Fruit fly (Drosophila melanogaster) Kc167 (cell line): ENCODE measurements around the gene CG33172.

Experiments used
- h ChIP-seq: fragments of >200 bp; optimal IDR thresholded peaks from 3 replicates; lab custom pipeline; 2018; ENCODE audit warnings: missing external identifiers
- psq ChIP-seq: fragments of >200 bp; optimal IDR thresholded peaks from 2 replicates; lab custom pipeline; 2017; ENCODE audit warnings: missing external identifiers
- ttk ChIP-seq: sonication (Bioruptor generic); optimal IDR thresholded peaks from 2 replicates; lab custom pipeline; 2017; ENCODE audit warnings: missing external identifiers

DNA sequence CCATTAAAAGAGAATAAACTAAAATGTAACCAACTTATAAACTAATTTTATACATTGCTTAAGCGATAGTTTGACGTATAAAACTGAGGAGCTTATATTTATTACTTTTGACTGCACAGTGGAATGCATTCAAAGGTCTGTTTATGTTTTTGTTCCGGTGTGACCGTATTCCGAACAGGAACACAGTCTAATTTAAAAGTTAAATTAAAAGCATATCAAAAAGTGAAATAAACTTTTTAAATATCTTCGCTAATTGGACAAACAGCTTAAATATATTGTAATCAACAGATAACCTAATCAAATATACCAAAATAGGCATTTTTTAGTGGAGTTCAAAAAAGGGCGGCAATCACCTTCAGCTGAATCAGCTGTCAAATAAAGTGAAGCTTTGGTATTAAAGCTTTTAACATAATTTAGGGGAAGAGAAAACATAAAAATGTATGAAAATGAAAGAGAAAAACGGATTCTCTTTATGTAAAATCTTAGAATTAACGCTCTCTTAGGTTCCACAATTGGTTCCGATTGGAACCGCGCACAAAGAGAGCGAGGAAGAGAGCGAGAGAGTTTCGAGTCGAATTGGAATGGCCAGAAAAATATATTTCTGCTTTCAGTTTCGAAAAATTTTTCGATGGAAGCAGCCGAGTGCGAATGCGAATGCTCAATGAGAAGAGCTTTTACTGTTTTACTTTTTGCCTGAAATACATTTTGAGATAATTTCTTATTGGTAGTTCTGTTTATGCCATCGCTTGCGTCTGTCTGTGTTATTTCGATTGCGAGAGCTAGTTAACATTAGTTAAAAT is 34.5 kb downstream of the CG33172 start, which contains the start of the genes PGRP-LE and sd:
- TF ChIP-seq psq (lab: Kevin White, UChicago) (no peak), ttk (no peak), h (lab: Kevin White, UChicago) (no peak)
